Worm (Caenorhabditis elegans) whole organism, L3 larva: ENCODE measurements around the gene srj-11.

ENCODE experiments used
- R02D3.7 ChIP-seq: fragments of 150-350 bp; optimal IDR thresholded peaks from 2 replicates; lab custom pipeline; 2014; ENCODE audit warnings: missing biosample characterization, missing genetic modification characterization
- ZK546.5 ChIP-seq: sonication (generic microtip); optimal IDR thresholded peaks from 2 replicates; lab custom pipeline; 2017; ENCODE audit warnings: missing biosample characterization, missing genetic modification characterization
- aly-2 ChIP-seq: fragments of 150-350 bp; optimal IDR thresholded peaks from 2 replicates; lab custom pipeline; 2014; ENCODE audit warnings: missing biosample characterization, missing genetic modification characterization
- ceh-16 ChIP-seq: sonication (generic microtip); optimal IDR thresholded peaks from 2 replicates; lab custom pipeline; 2017; ENCODE audit warnings: missing biosample characterization, missing genetic modification characterization
- ceh-28 ChIP-seq: fragments of 150-350 bp; optimal IDR thresholded peaks from 2 replicates; lab custom pipeline; 2014; ENCODE audit warnings: missing biosample characterization, missing genetic modification reagents, missing genetic modification characterization
- ceh-82 ChIP-seq: fragments of 150-350 bp; optimal IDR thresholded peaks from 2 replicates; lab custom pipeline; 2014; ENCODE audit warnings: missing biosample characterization, missing genetic modification characterization
- ceh-9 ChIP-seq: sonication (generic microtip); optimal IDR thresholded peaks from 2 replicates; lab custom pipeline; 2018; ENCODE audit warnings: missing biosample characterization, missing genetic modification characterization
- daf-12 ChIP-seq: fragments of 150-350 bp; optimal IDR thresholded peaks from 2 replicates; lab custom pipeline; 2014; ENCODE audit warnings: missing biosample characterization, missing genetic modification reagents, missing genetic modification characterization
- egl-27 ChIP-seq: sonication (generic microtip); optimal IDR thresholded peaks from 4 replicates; lab custom pipeline; 2017; ENCODE audit warnings: missing biosample characterization, missing genetic modification reagents, missing genetic modification characterization
- egl-5 ChIP-seq: fragments of 150-350 bp; optimal IDR thresholded peaks from 2 replicates; lab custom pipeline; 2017; ENCODE audit warnings: missing biosample characterization, missing genetic modification reagents, missing genetic modification characterization, inconsistent platforms
- elt-1 ChIP-seq: fragments of 150-350 bp; optimal IDR thresholded peaks from 2 replicates; lab custom pipeline; 2014; ENCODE audit warnings: missing biosample characterization, missing genetic modification characterization
- elt-2 ChIP-seq: sonication (generic microtip); optimal IDR thresholded peaks from 2 replicates; lab custom pipeline; 2016; ENCODE audit warnings: missing genetic modification reagents, mild to moderate bottlenecking, missing genetic modification characterization, missing compliant biosample characterization
- elt-3 ChIP-seq, 3 experiments: fragments of 150-350 bp in 1 of 3; sonication (generic microtip) in 2 of 3; optimal IDR thresholded peaks; 2 replicates in 2 of 3; 4 replicates in 1 of 3; lab custom pipeline; 2014 to 2017; ENCODE audit warnings: missing biosample characterization in 3 of 3, missing genetic modification characterization in 3 of 3
- fkh-10 ChIP-seq: sonication (generic microtip); optimal IDR thresholded peaks from 2 replicates; lab custom pipeline; 2017; ENCODE audit warnings: missing biosample characterization, missing genetic modification reagents, missing genetic modification characterization
- fos-1 ChIP-seq: fragments of 150-350 bp; optimal IDR thresholded peaks from 2 replicates; lab custom pipeline; 2014; ENCODE audit warnings: missing biosample characterization, missing genetic modification characterization
- hmg-11 ChIP-seq: sonication (generic microtip); optimal IDR thresholded peaks from 2 replicates; lab custom pipeline; 2016; ENCODE audit warnings: missing genetic modification characterization, missing compliant biosample characterization
- lin-15B ChIP-seq: fragments of 150-350 bp; optimal IDR thresholded peaks from 2 replicates; lab custom pipeline; 2014; ENCODE audit warnings: missing biosample characterization, missing genetic modification characterization
- lsy-12 ChIP-seq: sonication (generic microtip); optimal IDR thresholded peaks from 2 replicates; lab custom pipeline; 2016; ENCODE audit warnings: mild to moderate bottlenecking, missing genetic modification characterization, missing compliant biosample characterization
- nhr-11 ChIP-seq: fragments of 150-350 bp; optimal IDR thresholded peaks from 2 replicates; lab custom pipeline; 2014; ENCODE audit warnings: missing biosample characterization, missing genetic modification characterization
- nhr-12 ChIP-seq: fragments of 150-350 bp; optimal IDR thresholded peaks from 2 replicates; lab custom pipeline; 2014; ENCODE audit warnings: missing biosample characterization, missing genetic modification characterization
- nhr-23 ChIP-seq: fragments of 150-350 bp; optimal IDR thresholded peaks from 2 replicates; lab custom pipeline; 2014; ENCODE audit warnings: missing biosample characterization, missing genetic modification reagents, missing genetic modification characterization
- nhr-237 ChIP-seq: fragments of 150-350 bp; optimal IDR thresholded peaks from 2 replicates; lab custom pipeline; 2014; ENCODE audit warnings: missing biosample characterization, missing genetic modification characterization
- nhr-25 ChIP-seq: sonication (generic microtip); optimal IDR thresholded peaks from 2 replicates; lab custom pipeline; 2017; ENCODE audit warnings: missing biosample characterization, missing genetic modification characterization
- nhr-28 ChIP-seq: fragments of 150-350 bp; optimal IDR thresholded peaks from 2 replicates; lab custom pipeline; 2014; ENCODE audit warnings: missing biosample characterization, missing genetic modification characterization
- nhr-67 ChIP-seq: fragments of 150-350 bp; optimal IDR thresholded peaks from 2 replicates; lab custom pipeline; 2014; ENCODE audit warnings: missing biosample characterization, missing genetic modification characterization
- nhr-77 ChIP-seq: fragments of 150-350 bp; optimal IDR thresholded peaks from 2 replicates; lab custom pipeline; 2014; ENCODE audit warnings: missing biosample characterization, missing genetic modification characterization
- pqm-1 ChIP-seq: fragments of 150-350 bp; optimal IDR thresholded peaks from 2 replicates; lab custom pipeline; 2017; ENCODE audit warnings: missing biosample characterization, missing genetic modification characterization, inconsistent platforms
- sea-2 ChIP-seq: fragments of 150-350 bp; sonication (generic microtip); optimal IDR thresholded peaks from 4 replicates; lab custom pipeline; 2014; ENCODE audit warnings: missing biosample characterization, missing genetic modification reagents, missing genetic modification characterization
- skn-1 ChIP-seq: fragments of 150-350 bp; optimal IDR thresholded peaks from 2 replicates; lab custom pipeline; 2014; ENCODE audit warnings: missing biosample characterization, missing genetic modification characterization
- snpc-4 ChIP-seq: fragments of 150-350 bp; optimal IDR thresholded peaks from 2 replicates; lab custom pipeline; 2014; ENCODE audit warnings: missing biosample characterization, missing genetic modification characterization
- tbx-2 ChIP-seq: sonication (generic microtip); optimal IDR thresholded peaks from 2 replicates; lab custom pipeline; 2016; ENCODE audit warnings: mild to moderate bottlenecking, missing genetic modification characterization, missing compliant biosample characterization
- unc-39 ChIP-seq: sonication (generic microtip); optimal IDR thresholded peaks from 4 replicates; lab custom pipeline; 2017; ENCODE audit warnings: missing biosample characterization, missing genetic modification characterization
- unc-62 ChIP-seq: fragments of 150-350 bp; sonication (generic microtip); optimal IDR thresholded peaks from 4 replicates; lab custom pipeline; 2014; ENCODE audit warnings: missing biosample characterization, missing genetic modification reagents, missing genetic modification characterization
- zag-1 ChIP-seq: fragments of 150-350 bp; optimal IDR thresholded peaks from 2 replicates; lab custom pipeline; 2014; ENCODE audit warnings: missing biosample characterization, missing genetic modification characterization
- ztf-11 ChIP-seq: fragments of 150-350 bp; optimal IDR thresholded peaks from 2 replicates; lab custom pipeline; 2014; ENCODE audit warnings: missing biosample characterization, missing genetic modification characterization
- ztf-4 ChIP-seq: fragments of 150-350 bp; optimal IDR thresholded peaks from 2 replicates; lab custom pipeline; 2014; ENCODE audit warnings: missing biosample characterization, missing genetic modification characterization

srj-11 gene

DNA sequence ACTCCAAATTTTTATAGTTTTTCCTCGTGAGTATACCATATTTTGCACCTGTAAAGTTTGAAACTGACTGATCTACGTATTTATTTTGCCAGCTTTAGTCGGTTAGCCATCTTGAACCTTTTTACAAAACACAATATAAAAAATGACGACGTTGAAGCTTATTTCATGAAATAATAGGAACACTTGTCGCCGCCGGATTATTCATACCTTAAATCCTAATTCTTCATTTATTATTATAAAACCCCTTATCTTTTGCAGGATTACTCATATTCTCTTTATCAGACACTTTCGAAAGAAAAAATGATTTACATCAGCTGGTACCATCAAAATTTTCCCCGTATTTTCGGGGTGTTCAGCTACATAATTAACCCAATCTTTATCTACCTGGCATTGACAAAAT lies 6.3 kb downstream of the srj-11 start, which contains the start of gene srj-8:
srj-8 (plus strand) TSS at position 301 of the 400 bp plus-strand sequence.
- TF ChIP-seq elt-1 (tag; lab: Kevin White, UChicago) (no peak), fos-1 (tag; lab: Kevin White, UChicago) (no peak), ceh-9 (tag; lab: Kevin White, UChicago) (no peak), daf-12 (tag; lab: Kevin White, UChicago) (no peak), tbx-2 (tag; lab: Kevin White, UChicago) (no peak)

DNA sequence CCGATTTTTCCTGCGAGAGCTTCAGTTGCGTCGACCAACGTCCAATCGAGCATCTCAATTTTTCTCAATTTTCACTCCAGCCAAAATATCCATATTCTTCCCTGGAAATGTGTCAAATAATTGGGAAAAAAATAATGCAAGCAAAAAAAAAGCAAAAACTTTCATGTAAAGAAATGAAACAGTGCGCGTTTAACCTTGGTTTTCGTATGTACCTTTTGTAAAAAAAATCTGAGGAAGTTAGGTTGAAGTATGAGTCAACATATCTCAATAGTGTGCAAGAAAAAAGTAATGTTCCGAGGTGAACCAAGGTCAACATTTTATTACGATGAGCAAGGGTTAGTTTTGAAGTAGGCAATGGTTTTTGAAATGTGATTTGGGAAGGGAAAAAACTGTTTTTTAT lies 8.9 kb downstream of the srj-11 start, which contains the start of gene T28A11.13:
T28A11.13 (minus strand) TSS at position 101 of the 400 bp plus-strand sequence.
- TF ChIP-seq R02D3.7: no peak
- TF ChIP-seq elt-2: no peak
- no peak for TF ChIP-seq nhr-237 (tag; lab: Kevin White, UChicago)
- no peak for TF ChIP-seq ceh-16 (tag; lab: Kevin White, UChicago)
- TF ChIP-seq nhr-11 (tag; lab: Kevin White, UChicago): no peak
- no peak for TF ChIP-seq pqm-1 (tag; lab: Kevin White, UChicago)
- TF ChIP-seq snpc-4: no peak
- TF ChIP-seq ceh-82 (tag; lab: Kevin White, UChicago): no peak
- no peak for TF ChIP-seq nhr-23
- TF ChIP-seq zag-1 (tag; lab: Kevin White, UChicago): no peak
- TF ChIP-seq ZK546.5 (tag; lab: Kevin White, UChicago): no peak
- no peak for TF ChIP-seq egl-27 (tag; lab: Kevin White, UChicago)
- no peak for TF ChIP-seq daf-12 (tag; lab: Kevin White, UChicago)
- no peak for TF ChIP-seq aly-2 (tag; lab: Kevin White, UChicago)
- TF ChIP-seq hmg-11: no peak

- TF ChIP-seq lsy-12 (tag; lab: Kevin White, UChicago): no peak
These were observed 14.8 kb downstream of the srj-11 start, which contains the start of gene srt-63 for ce11 chrV:3256051-3256450. srt-63 (minus strand) TSS chrV:3256151.

DNA sequence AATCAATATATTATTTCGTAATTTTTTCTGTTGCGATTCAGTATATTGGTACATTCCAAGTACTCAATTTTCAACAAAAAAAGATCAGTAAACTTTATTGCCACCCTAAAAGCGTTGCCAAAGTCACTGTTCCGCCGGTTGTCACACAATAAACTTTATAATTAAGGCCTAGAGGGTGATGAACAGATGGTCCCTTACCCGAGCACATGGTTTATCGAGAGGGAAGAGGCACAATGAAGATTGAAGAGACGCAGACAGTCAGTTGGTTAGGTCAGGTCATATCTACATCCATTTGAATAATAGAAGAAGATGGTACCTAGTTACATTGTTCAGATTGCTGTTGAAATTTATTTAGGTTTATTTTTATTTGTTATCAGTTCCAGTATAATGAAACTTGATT lies 15.6 kb downstream of the srj-11 start:
- TF ChIP-seq zag-1 (tag; lab: Kevin White, UChicago) (no peak), nhr-67 (no peak), ceh-16 (tag; lab: Kevin White, UChicago) (no peak), ztf-4 (tag; lab: Kevin White, UChicago) (no peak), ceh-28 (tag; lab: Kevin White, UChicago) (no peak), nhr-77 (tag; lab: Kevin White, UChicago) (no peak), nhr-28 (tag; lab: Kevin White, UChicago) (no peak), unc-39 (tag; lab: Kevin White, UChicago) (no peak), unc-62 (GFP tag; lab: Kevin White, UChicago) (no peak), elt-1 (tag; lab: Kevin White, UChicago) (no peak), ceh-9 (tag; lab: Kevin White, UChicago) (no peak)

- TF ChIP-seq lin-15B (tag; lab: Kevin White, UChicago) (no peak), ztf-11 (tag; lab: Kevin White, UChicago) (no peak), nhr-25 (tag; lab: Kevin White, UChicago) (no peak), ceh-9 (tag; lab: Kevin White, UChicago) (no peak), snpc-4 (no peak), ceh-16 (tag; lab: Kevin White, UChicago) (no peak), nhr-11 (tag; lab: Kevin White, UChicago) (no peak), nhr-28 (tag; lab: Kevin White, UChicago) (no peak), nhr-77 (tag; lab: Kevin White, UChicago) (no peak), elt-2 (no peak)
- TF ChIP-seq, all 47 proteins: peak for 0
These were observed 16.1 kb downstream of the srj-11 start, which contains the start of gene T28A11.22 for ce11 chrV:3257277-3257676. T28A11.22 (plus strand) TSS chrV:3257577.

DNA sequence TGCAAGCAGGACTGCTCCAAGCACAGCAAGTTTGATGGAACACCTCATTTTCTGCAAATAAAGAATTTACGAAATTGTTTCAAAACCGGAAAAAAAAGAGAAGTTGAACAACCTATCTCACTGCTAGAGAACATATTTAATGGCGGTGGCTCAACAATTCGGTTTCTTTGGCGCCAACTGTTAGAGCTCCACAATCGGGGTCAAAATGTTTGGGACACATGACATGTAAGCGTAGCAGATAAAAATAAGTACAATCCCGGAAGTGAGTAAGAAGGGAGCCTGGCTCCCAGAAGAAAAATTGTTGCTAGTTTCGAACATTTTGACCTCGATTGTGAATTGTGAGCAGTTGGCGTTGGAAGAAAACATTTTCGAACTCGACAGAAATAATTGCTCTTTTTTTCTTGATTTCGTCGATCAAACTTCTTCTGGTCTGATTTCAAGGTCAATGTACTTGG lies 18.0 kb downstream of the srj-11 start, which contains the start of gene T28A11.16:
T28A11.16 (minus strand) TSS at position 51 of the 455 bp plus-strand sequence.
- TF ChIP-seq ceh-16 (tag; lab: Kevin White, UChicago) (no peak), ceh-82 (tag; lab: Kevin White, UChicago) (no peak), egl-5 (tag; lab: Kevin White, UChicago) (no peak), daf-12 (tag; lab: Kevin White, UChicago) (no peak), sea-2 (no peak), elt-3 (tag; optimal IDR thresholded peaks at IDR 0.05; lab: Kevin White, UChicago) (no peak), pqm-1 (tag; lab: Kevin White, UChicago) (no peak), nhr-11 (tag; lab: Kevin White, UChicago) (no peak), nhr-12 (tag; lab: Kevin White, UChicago) (no peak), nhr-77 (tag; lab: Kevin White, UChicago) (no peak), elt-1 (tag; lab: Kevin White, UChicago) (no peak), fkh-10 (GFP tag; lab: Kevin White, UChicago) (no peak), nhr-237 (tag; lab: Kevin White, UChicago) (no peak), nhr-67 (no peak), nhr-28 (tag; lab: Kevin White, UChicago) (no peak), zag-1 (tag; lab: Kevin White, UChicago) (no peak), unc-39 (tag; lab: Kevin White, UChicago) (no peak), egl-27 (tag; lab: Kevin White, UChicago) (no peak), skn-1 (tag; lab: Kevin White, UChicago) (no peak)
